Fruit fly (Drosophila melanogaster) whole organism, wandering third instar larva: ENCODE measurements around the gene Cyp4ae1.
A peak's percentile ranks its signal among the peaks of the same experiment; 100 is the strongest.

Source experiments
- Abd-B ChIP-seq: fragments of >200 bp; optimal IDR thresholded peaks from 2 replicates; lab custom pipeline; 2017; ENCODE audit warnings: missing biosample characterization, missing genetic modification characterization
- CG32264 ChIP-seq: fragments of 200-800 bp; sonication (Bioruptor generic); optimal IDR thresholded peaks from 2 replicates; lab custom pipeline; 2016; ENCODE audit warnings: missing biosample characterization, missing genetic modification characterization
- CG9705 ChIP-seq: fragments of 200-800 bp; sonication (Bioruptor generic); optimal IDR thresholded peaks from 2 replicates; lab custom pipeline; 2018; ENCODE audit warnings: missing biosample characterization, mild to moderate bottlenecking, missing genetic modification characterization
- CrebA ChIP-seq: fragments of 200-800 bp; sonication (Bioruptor generic); optimal IDR thresholded peaks from 2 replicates; lab custom pipeline; 2016; ENCODE audit warnings: missing biosample characterization, mild to moderate bottlenecking, missing genetic modification characterization, borderline replicate concordance
- Dfd ChIP-seq: fragments of >200 bp; optimal IDR thresholded peaks from 2 replicates; lab custom pipeline; 2017; ENCODE audit warnings: missing biosample characterization, missing genetic modification characterization
- Dif ChIP-seq: fragments of 200-275, 200-300 bp; sonication (Bioruptor generic); optimal IDR thresholded peaks from 2 replicates; lab custom pipeline; 2018; ENCODE audit warnings: missing biosample characterization, missing genetic modification characterization; ENCODE audit not compliant: partially characterized antibody
- GATAd ChIP-seq: sonication (Bioruptor generic); optimal IDR thresholded peaks from 2 replicates; lab custom pipeline; 2016; ENCODE audit warnings: missing biosample characterization, missing genetic modification characterization
- HLH106 ChIP-seq: fragments of 200-800 bp; optimal IDR thresholded peaks from 3 replicates; lab custom pipeline; 2019; ENCODE audit warnings: missing biosample characterization, mild to moderate bottlenecking, missing genetic modification characterization, moderate library complexity
- Hnf4 ChIP-seq: fragments of 200-800 bp; sonication (Bioruptor generic); optimal IDR thresholded peaks from 2 replicates; lab custom pipeline; 2016; ENCODE audit warnings: missing biosample characterization, mild to moderate bottlenecking, missing genetic modification characterization
- Hr78 ChIP-seq: fragments of >200 bp; optimal IDR thresholded peaks from 2 replicates; lab custom pipeline; 2017; ENCODE audit warnings: missing biosample characterization, missing genetic modification characterization
- Hr83 ChIP-seq: fragments of 200-300 bp; sonication (Bioruptor generic); optimal IDR thresholded peaks from 2 replicates; lab custom pipeline; 2016; ENCODE audit warnings: missing biosample characterization, mild to moderate bottlenecking, missing genetic modification characterization, moderate library complexity; ENCODE audit not compliant: poor library complexity, severe bottlenecking
- Jra ChIP-seq: sonication (Bioruptor generic); optimal IDR thresholded peaks from 2 replicates; lab custom pipeline; 2016; ENCODE audit warnings: missing biosample characterization, missing genetic modification characterization
- Mio ChIP-seq: sonication (Bioruptor generic); optimal IDR thresholded peaks from 2 replicates; lab custom pipeline; 2016; ENCODE audit warnings: missing biosample characterization, missing genetic modification characterization
- Myc ChIP-seq: fragments of >200 bp; optimal IDR thresholded peaks from 2 replicates; lab custom pipeline; 2017
- N ChIP-seq: fragments of >200 bp; optimal IDR thresholded peaks from 2 replicates; lab custom pipeline; 2018; ENCODE audit warnings: missing biosample characterization, missing external identifiers, missing genetic modification characterization
- OdsH ChIP-seq: fragments of 200-800 bp; sonication (Bioruptor generic); optimal IDR thresholded peaks from 2 replicates; lab custom pipeline; 2016; ENCODE audit warnings: missing biosample characterization, mild to moderate bottlenecking, missing genetic modification characterization
- Rel ChIP-seq, 2 experiments: fragments of 200-800 bp; sonication (Bioruptor generic) in 1 of 2; optimal IDR thresholded peaks; 2 replicates in 1 of 2; 3 replicates in 1 of 2; lab custom pipeline; 2016 to 2019; ENCODE audit warnings: mild to moderate bottlenecking in 2 of 2, missing biosample characterization in 2 of 2, missing genetic modification characterization in 2 of 2, moderate library complexity in 1 of 2
- Sp1 ChIP-seq: fragments of 200-800 bp; sonication (Bioruptor generic); optimal IDR thresholded peaks from 3 replicates; lab custom pipeline; 2019; ENCODE audit warnings: missing biosample characterization, mild to moderate bottlenecking, missing genetic modification characterization, moderate library complexity
- Vsx2 ChIP-seq: fragments of 200-300, 225-300 bp; sonication (Bioruptor generic); optimal IDR thresholded peaks from 2 replicates; lab custom pipeline; 2018; ENCODE audit warnings: missing biosample characterization, missing genetic modification characterization; ENCODE audit not compliant: partially characterized antibody
- br ChIP-seq: fragments of 200-800 bp; sonication (Bioruptor generic); optimal IDR thresholded peaks from 2 replicates; lab custom pipeline; 2016; ENCODE audit warnings: missing biosample characterization, missing genetic modification characterization
- brk ChIP-seq: fragments of 200-800 bp; sonication (Bioruptor generic); optimal IDR thresholded peaks from 2 replicates; lab custom pipeline; 2016; ENCODE audit warnings: missing biosample characterization, mild to moderate bottlenecking, missing genetic modification characterization
- dl ChIP-seq, 2 experiments: fragments of 175-275, 200-275 bp in 1 of 2; fragments of 200-275 bp in 1 of 2; sonication (Bioruptor generic); optimal IDR thresholded peaks; lab custom pipeline; 2018; ENCODE audit warnings: mild to moderate bottlenecking in 2 of 2, missing biosample characterization in 2 of 2, missing genetic modification characterization in 2 of 2, moderate library complexity in 2 of 2; ENCODE audit not compliant: partially characterized antibody in 2 of 2, insufficient read depth in 1 of 2
- dmrt93B ChIP-seq: fragments of 200-800 bp; sonication (Bioruptor generic); optimal IDR thresholded peaks from 2 replicates; lab custom pipeline; 2018; ENCODE audit warnings: missing biosample characterization, mild to moderate bottlenecking, missing genetic modification characterization
- dsf ChIP-seq: sonication (Bioruptor generic); optimal IDR thresholded peaks from 2 replicates; lab custom pipeline; 2016; ENCODE audit warnings: missing biosample characterization, missing genetic modification characterization, borderline replicate concordance
- ey ChIP-seq: fragments of 200-800 bp; sonication (Bioruptor generic); optimal IDR thresholded peaks from 2 replicates; lab custom pipeline; 2016; ENCODE audit warnings: missing biosample characterization, missing genetic modification characterization
- foxo ChIP-seq, 2 experiments: fragments of 200-800 bp; sonication (Bioruptor generic); optimal IDR thresholded peaks; 2 replicates in 1 of 2; 3 replicates in 1 of 2; lab custom pipeline; 2016 to 2017; ENCODE audit warnings: missing biosample characterization in 2 of 2, missing genetic modification characterization in 2 of 2
- fru ChIP-seq: fragments of 200-800 bp; sonication (Bioruptor generic); optimal IDR thresholded peaks from 3 replicates; lab custom pipeline; 2016; ENCODE audit warnings: missing biosample characterization, mild to moderate bottlenecking, missing genetic modification characterization
- h ChIP-seq: fragments of 200-800 bp; sonication (Bioruptor generic); optimal IDR thresholded peaks from 3 replicates; lab custom pipeline; 2016; ENCODE audit warnings: missing biosample characterization, mild to moderate bottlenecking, missing genetic modification characterization
- jim ChIP-seq: fragments of 175-275, 200-325 bp; sonication (Bioruptor generic); optimal IDR thresholded peaks from 2 replicates; lab custom pipeline; 2016; ENCODE audit warnings: missing biosample characterization, mild to moderate bottlenecking, missing genetic modification characterization
- lola ChIP-seq: fragments of >200 bp; optimal IDR thresholded peaks from 2 replicates; lab custom pipeline; 2017; ENCODE audit warnings: missing biosample characterization, missing genetic modification characterization
- pan ChIP-seq: fragments of >200 bp; optimal IDR thresholded peaks from 2 replicates; lab custom pipeline; 2017
- psq ChIP-seq: fragments of 200-800 bp; sonication (Bioruptor generic); optimal IDR thresholded peaks from 3 replicates; lab custom pipeline; 2017; ENCODE audit warnings: missing biosample characterization, mild to moderate bottlenecking, missing genetic modification characterization, moderate library complexity
- rgr ChIP-seq: fragments of 200-800 bp; sonication (Bioruptor generic); optimal IDR thresholded peaks from 3 replicates; lab custom pipeline; 2016; ENCODE audit warnings: missing biosample characterization, mild to moderate bottlenecking, missing genetic modification characterization
- sage ChIP-seq: fragments of 200-800 bp; sonication (Bioruptor generic); optimal IDR thresholded peaks from 2 replicates; lab custom pipeline; 2016; ENCODE audit warnings: missing biosample characterization, mild to moderate bottlenecking, missing genetic modification characterization
- sv ChIP-seq: fragments of 200-800 bp; sonication (Bioruptor generic); optimal IDR thresholded peaks from 3 replicates; lab custom pipeline; 2016; ENCODE audit warnings: missing biosample characterization, missing genetic modification characterization
- tai ChIP-seq: sonication (Bioruptor generic); optimal IDR thresholded peaks from 2 replicates; lab custom pipeline; 2016; ENCODE audit warnings: missing biosample characterization, missing genetic modification characterization
- usp ChIP-seq: fragments of >200 bp; optimal IDR thresholded peaks from 2 replicates; lab custom pipeline; 2017; ENCODE audit warnings: missing biosample characterization, missing genetic modification characterization
- woc ChIP-seq: sonication (Bioruptor generic); optimal IDR thresholded peaks from 2 replicates; lab custom pipeline; 2016; ENCODE audit warnings: missing biosample characterization, mild to moderate bottlenecking, missing genetic modification characterization

Cyp4ae1 gene

dm6 chrX:2196086-2196732 lies 17.4 kb downstream of the Cyp4ae1 start:
- TF ChIP-seq Mio (no peak), dl (GFP tag; optimal IDR thresholded peaks at IDR 0.05; lab: Kevin White, UChicago; ENCODE audit: insufficient read depth in 1 of 2, partially characterized antibody in 2 of 2) (no peak), Dfd (GFP tag; lab: Kevin White, UChicago) (no peak), Rel (GFP tag; optimal IDR thresholded peaks at IDR 0.05; lab: Kevin White, UChicago) (no peak), Rel (tag; optimal IDR thresholded peaks at IDR 0.05; lab: Kevin White, UChicago) (peak; percentile 63), tai (GFP tag; lab: Kevin White, UChicago) (no peak), Hnf4 (GFP tag; lab: Kevin White, UChicago) (peak; percentile 71), usp (no peak), ey (GFP tag; lab: Kevin White, UChicago) (peak; percentile 85), Abd-B (GFP tag; lab: Kevin White, UChicago) (no peak), psq (peak; percentile 66), Vsx2 (no peak), fru (GFP tag; lab: Kevin White, UChicago) (peak; percentile 58), rgr (peak; percentile 82), Sp1 (GFP tag; lab: Kevin White, UChicago) (peak; percentile 70), Dif (GFP tag; lab: Kevin White, UChicago) (no peak), brk (no peak), Myc (lab: Kevin White, UChicago) (no peak), woc (GFP tag; lab: Kevin White, UChicago) (peak; percentile 18), pan (lab: Kevin White, UChicago) (no peak), CG32264 (GFP tag; lab: Kevin White, UChicago) (no peak), sv (GFP tag; lab: Kevin White, UChicago) (no peak), HLH106 (peak; percentile 73), N (GFP tag; lab: Kevin White, UChicago) (no peak), dmrt93B (GFP tag; lab: Kevin White, UChicago) (peak; percentile 52), Jra (GFP tag; lab: Kevin White, UChicago) (no peak), GATAd (GFP tag; lab: Kevin White, UChicago) (no peak), h (GFP tag; lab: Kevin White, UChicago) (peak; percentile 87), sage (GFP tag; lab: Kevin White, UChicago) (peak; percentile 32), CrebA (GFP tag; lab: Kevin White, UChicago) (no peak), Hr78 (no peak), foxo (GFP tag; optimal IDR thresholded peaks at IDR 0.05; lab: Kevin White, UChicago) (peak in 1 of 2 experiments; percentile 78), lola (GFP tag; lab: Kevin White, UChicago) (no peak), dsf (GFP tag; lab: Kevin White, UChicago) (no peak), OdsH (peak; percentile 75), Hr83 (GFP tag; lab: Kevin White, UChicago) (no peak), br (peak; percentile 81), jim (no peak), CG9705 (GFP tag; lab: Kevin White, UChicago) (no peak)

- TF ChIP-seq br (peak; percentile 19), Sp1 (GFP tag; lab: Kevin White, UChicago) (peak; percentile 28), Rel (GFP tag; optimal IDR thresholded peaks at IDR 0.05; lab: Kevin White, UChicago) (no peak), Rel (tag; optimal IDR thresholded peaks at IDR 0.05; lab: Kevin White, UChicago) (peak; percentile 97), Hnf4 (GFP tag; lab: Kevin White, UChicago) (no peak), HLH106 (peak; percentile 3), N (GFP tag; lab: Kevin White, UChicago) (no peak), h (GFP tag; lab: Kevin White, UChicago) (peak; percentile 33), CG9705 (GFP tag; lab: Kevin White, UChicago) (no peak), fru (GFP tag; lab: Kevin White, UChicago) (peak; percentile 17), ey (GFP tag; lab: Kevin White, UChicago) (no peak)
These were observed 18.8 kb downstream of the Cyp4ae1 start for dm6 chrX:2197414-2198271.
